Worm (Caenorhabditis elegans) whole organism, L3 larva: Measurements from ENCODE around the gene catp-5.
A peak's percentile ranks its signal among the peaks of the same experiment; 100 is the strongest.

Experiments used
- R02D3.7 ChIP-seq: fragments of 150-350 bp; optimal IDR thresholded peaks from 2 replicates; lab custom pipeline; 2014; ENCODE audit warnings: missing biosample characterization, missing genetic modification characterization
- aly-2 ChIP-seq: fragments of 150-350 bp; optimal IDR thresholded peaks from 2 replicates; lab custom pipeline; 2014; ENCODE audit warnings: missing biosample characterization, missing genetic modification characterization
- ama-1 ChIP-seq: fragments of 150-350 bp; optimal IDR thresholded peaks from 2 replicates; lab custom pipeline; 2018
- ceh-28 ChIP-seq: fragments of 150-350 bp; optimal IDR thresholded peaks from 2 replicates; lab custom pipeline; 2014; ENCODE audit warnings: missing biosample characterization, missing genetic modification reagents, missing genetic modification characterization
- ceh-82 ChIP-seq: fragments of 150-350 bp; optimal IDR thresholded peaks from 2 replicates; lab custom pipeline; 2014; ENCODE audit warnings: missing biosample characterization, missing genetic modification characterization
- ceh-9 ChIP-seq: sonication (generic microtip); optimal IDR thresholded peaks from 2 replicates; lab custom pipeline; 2018; ENCODE audit warnings: missing biosample characterization, missing genetic modification characterization
- daf-12 ChIP-seq: fragments of 150-350 bp; optimal IDR thresholded peaks from 2 replicates; lab custom pipeline; 2014; ENCODE audit warnings: missing biosample characterization, missing genetic modification reagents, missing genetic modification characterization
- egl-27 ChIP-seq: sonication (generic microtip); optimal IDR thresholded peaks from 4 replicates; lab custom pipeline; 2017; ENCODE audit warnings: missing biosample characterization, missing genetic modification reagents, missing genetic modification characterization
- egl-5 ChIP-seq: fragments of 150-350 bp; optimal IDR thresholded peaks from 2 replicates; lab custom pipeline; 2017; ENCODE audit warnings: missing biosample characterization, missing genetic modification reagents, missing genetic modification characterization, inconsistent platforms
- elt-1 ChIP-seq: fragments of 150-350 bp; optimal IDR thresholded peaks from 2 replicates; lab custom pipeline; 2014; ENCODE audit warnings: missing biosample characterization, missing genetic modification characterization
- elt-2 ChIP-seq: sonication (generic microtip); optimal IDR thresholded peaks from 2 replicates; lab custom pipeline; 2016; ENCODE audit warnings: missing genetic modification reagents, mild to moderate bottlenecking, missing genetic modification characterization, missing compliant biosample characterization
- fkh-10 ChIP-seq: sonication (generic microtip); optimal IDR thresholded peaks from 2 replicates; lab custom pipeline; 2017; ENCODE audit warnings: missing biosample characterization, missing genetic modification reagents, missing genetic modification characterization
- fos-1 ChIP-seq: fragments of 150-350 bp; optimal IDR thresholded peaks from 2 replicates; lab custom pipeline; 2014; ENCODE audit warnings: missing biosample characterization, missing genetic modification characterization
- hmg-11 ChIP-seq: sonication (generic microtip); optimal IDR thresholded peaks from 2 replicates; lab custom pipeline; 2016; ENCODE audit warnings: missing genetic modification characterization, missing compliant biosample characterization
- jun-1 ChIP-seq: fragments of 150-350 bp; optimal IDR thresholded peaks from 2 replicates; lab custom pipeline; 2014; ENCODE audit warnings: missing biosample characterization, missing genetic modification reagents, missing genetic modification characterization
- lin-39 ChIP-seq: fragments of 150-350 bp; optimal IDR thresholded peaks from 2 replicates; lab custom pipeline; 2018; ENCODE audit warnings: missing biosample characterization, missing genetic modification reagents, missing genetic modification characterization
- lsy-12 ChIP-seq: sonication (generic microtip); optimal IDR thresholded peaks from 2 replicates; lab custom pipeline; 2016; ENCODE audit warnings: mild to moderate bottlenecking, missing genetic modification characterization, missing compliant biosample characterization
- mdl-1 ChIP-seq: fragments of 150-350 bp; optimal IDR thresholded peaks from 2 replicates; lab custom pipeline; 2014; ENCODE audit warnings: missing biosample characterization, missing genetic modification characterization
- nfya-1 ChIP-seq: sonication (generic microtip); optimal IDR thresholded peaks from 2 replicates; lab custom pipeline; 2017; ENCODE audit warnings: missing genetic modification characterization, mild to moderate bottlenecking, missing compliant biosample characterization, antibody characterized with exemption, moderate library complexity; ENCODE audit not compliant: insufficient read depth
- nhr-11 ChIP-seq: fragments of 150-350 bp; optimal IDR thresholded peaks from 2 replicates; lab custom pipeline; 2014; ENCODE audit warnings: missing biosample characterization, missing genetic modification characterization
- nhr-12 ChIP-seq: fragments of 150-350 bp; optimal IDR thresholded peaks from 2 replicates; lab custom pipeline; 2014; ENCODE audit warnings: missing biosample characterization, missing genetic modification characterization
- nhr-23 ChIP-seq: fragments of 150-350 bp; optimal IDR thresholded peaks from 2 replicates; lab custom pipeline; 2014; ENCODE audit warnings: missing biosample characterization, missing genetic modification reagents, missing genetic modification characterization
- nhr-237 ChIP-seq: fragments of 150-350 bp; optimal IDR thresholded peaks from 2 replicates; lab custom pipeline; 2014; ENCODE audit warnings: missing biosample characterization, missing genetic modification characterization
- nhr-25 ChIP-seq: sonication (generic microtip); optimal IDR thresholded peaks from 2 replicates; lab custom pipeline; 2017; ENCODE audit warnings: missing biosample characterization, missing genetic modification characterization
- nhr-28 ChIP-seq: fragments of 150-350 bp; optimal IDR thresholded peaks from 2 replicates; lab custom pipeline; 2014; ENCODE audit warnings: missing biosample characterization, missing genetic modification characterization
- nhr-43 ChIP-seq: sonication (generic microtip); optimal IDR thresholded peaks from 2 replicates; lab custom pipeline; 2016; ENCODE audit warnings: mild to moderate bottlenecking, missing genetic modification characterization, missing compliant biosample characterization; ENCODE audit not compliant: poor library complexity, severe bottlenecking
- nhr-76 ChIP-seq: fragments of 150-350 bp; sonication (generic microtip); optimal IDR thresholded peaks from 5 replicates; lab custom pipeline; 2014; ENCODE audit warnings: missing biosample characterization, missing genetic modification characterization
- nhr-77 ChIP-seq: fragments of 150-350 bp; optimal IDR thresholded peaks from 2 replicates; lab custom pipeline; 2014; ENCODE audit warnings: missing biosample characterization, missing genetic modification characterization
- pha-4 ChIP-seq: fragments of 150-350 bp; optimal IDR thresholded peaks from 2 replicates; lab custom pipeline; 2014; ENCODE audit warnings: missing biosample characterization, missing genetic modification reagents, missing genetic modification characterization
- sea-2 ChIP-seq: fragments of 150-350 bp; sonication (generic microtip); optimal IDR thresholded peaks from 4 replicates; lab custom pipeline; 2014; ENCODE audit warnings: missing biosample characterization, missing genetic modification reagents, missing genetic modification characterization
- skn-1 ChIP-seq: fragments of 150-350 bp; optimal IDR thresholded peaks from 2 replicates; lab custom pipeline; 2014; ENCODE audit warnings: missing biosample characterization, missing genetic modification characterization
- tbx-2 ChIP-seq: sonication (generic microtip); optimal IDR thresholded peaks from 2 replicates; lab custom pipeline; 2016; ENCODE audit warnings: mild to moderate bottlenecking, missing genetic modification characterization, missing compliant biosample characterization
- unc-39 ChIP-seq: sonication (generic microtip); optimal IDR thresholded peaks from 4 replicates; lab custom pipeline; 2017; ENCODE audit warnings: missing biosample characterization, missing genetic modification characterization
- zag-1 ChIP-seq: fragments of 150-350 bp; optimal IDR thresholded peaks from 2 replicates; lab custom pipeline; 2014; ENCODE audit warnings: missing biosample characterization, missing genetic modification characterization

The catp-5 gene

ce11 chrX:8110193-8110592 is 11.5 kb upstream of the catp-5 start, which contains the start of gene K07E3.1:
Gene K07E3.1 (plus strand): TSS chrX:8110439.
- TF ChIP-seq nhr-237 (tag; lab: Kevin White, UChicago) (no peak), ceh-28 (no peak), tbx-2 (no peak), mdl-1 (tag; lab: Kevin White, UChicago) (no peak), elt-1 (tag; lab: Kevin White, UChicago) (no peak), sea-2 (GFP tag; lab: Kevin White, UChicago) (no peak)
- TF ChIP-seq, all 47 proteins: peak for 0

ce11 chrX:8109531-8109930 is 10.9 kb upstream of the catp-5 start:
- TF ChIP-seq hmg-11 (tag; lab: Kevin White, UChicago) (peak; percentile 26), nhr-25 (tag; lab: Kevin White, UChicago) (peak; percentile 41), ceh-82 (no peak), elt-2 (tag; lab: Kevin White, UChicago) (peak; percentile 43), nhr-23 (tag; lab: Kevin White, UChicago) (peak; percentile 3), ama-1 (no peak), ceh-9 (tag; lab: Kevin White, UChicago) (no peak), mdl-1 (tag; lab: Kevin White, UChicago) (no peak), nhr-76 (tag; lab: Kevin White, UChicago) (no peak), unc-39 (tag; lab: Kevin White, UChicago) (no peak), lin-39 (peak; percentile 51), tbx-2 (no peak), nhr-12 (tag; lab: Kevin White, UChicago) (no peak), R02D3.7 (no peak), nfya-1 (tag; lab: Kevin White, UChicago) (peak; percentile 52), jun-1 (tag; lab: Kevin White, UChicago) (no peak), pha-4 (tag; lab: Kevin White, UChicago) (peak; percentile 63), zag-1 (tag; lab: Kevin White, UChicago) (no peak)

- TF ChIP-seq zag-1 (tag; lab: Kevin White, UChicago) (no peak), skn-1 (tag; lab: Kevin White, UChicago) (no peak), egl-27 (no peak), fkh-10 (no peak), ceh-82 (no peak), nhr-28 (tag; lab: Kevin White, UChicago) (no peak), daf-12 (no peak), elt-2 (tag; lab: Kevin White, UChicago) (no peak), elt-1 (tag; lab: Kevin White, UChicago) (no peak), fos-1 (tag; lab: Kevin White, UChicago) (no peak), mdl-1 (tag; lab: Kevin White, UChicago) (no peak), nhr-43 (tag; lab: Kevin White, UChicago) (no peak), aly-2 (no peak), nhr-77 (tag; lab: Kevin White, UChicago) (no peak), nhr-25 (tag; lab: Kevin White, UChicago) (no peak), nhr-237 (tag; lab: Kevin White, UChicago) (no peak)
Observed at ce11 chrX:8107921-8108320, 9.3 kb upstream of the catp-5 start, which contains the start of gene K07E3.9. Gene K07E3.9 (plus strand): TSS chrX:8108221.

- TF ChIP-seq nhr-76 (tag; lab: Kevin White, UChicago) (no peak), nhr-43 (tag; lab: Kevin White, UChicago) (peak; percentile 57), ama-1 (no peak), egl-5 (no peak), nfya-1 (tag; lab: Kevin White, UChicago) (peak; percentile 6), nhr-77 (tag; lab: Kevin White, UChicago) (no peak), elt-1 (tag; lab: Kevin White, UChicago) (no peak), jun-1 (tag; lab: Kevin White, UChicago) (peak; percentile 13), pha-4 (tag; lab: Kevin White, UChicago) (no peak), nhr-11 (tag; lab: Kevin White, UChicago) (no peak), nhr-25 (tag; lab: Kevin White, UChicago) (peak; percentile 24), R02D3.7 (no peak), hmg-11 (tag; lab: Kevin White, UChicago) (peak; percentile 49), ceh-9 (tag; lab: Kevin White, UChicago) (no peak), lsy-12 (no peak), ceh-28 (peak; percentile 51), sea-2 (GFP tag; lab: Kevin White, UChicago) (no peak), nhr-12 (tag; lab: Kevin White, UChicago) (no peak)
Observed at ce11 chrX:8103899-8104298, 5.2 kb upstream of the catp-5 start, which contains the start of gene K07E3.2. Gene K07E3.2 (plus strand): TSS chrX:8104298.
